Fruit fly (Drosophila melanogaster) whole organism, wandering third instar larva: ENCODE measurements around the gene senju.

Experiments used
- Abd-B ChIP-seq: fragments of >200 bp; optimal IDR thresholded peaks from 2 replicates; lab custom pipeline; 2017; ENCODE audit warnings: missing biosample characterization, missing genetic modification characterization
- CG32264 ChIP-seq: fragments of 200-800 bp; sonication (Bioruptor generic); optimal IDR thresholded peaks from 2 replicates; lab custom pipeline; 2016; ENCODE audit warnings: missing biosample characterization, missing genetic modification characterization
- CrebA ChIP-seq: fragments of 200-800 bp; sonication (Bioruptor generic); optimal IDR thresholded peaks from 2 replicates; lab custom pipeline; 2016; ENCODE audit warnings: missing biosample characterization, mild to moderate bottlenecking, missing genetic modification characterization, borderline replicate concordance
- Dif ChIP-seq: fragments of 200-275, 200-300 bp; sonication (Bioruptor generic); optimal IDR thresholded peaks from 2 replicates; lab custom pipeline; 2018; ENCODE audit warnings: missing biosample characterization, missing genetic modification characterization; ENCODE audit not compliant: partially characterized antibody
- HLH106 ChIP-seq: fragments of 200-800 bp; optimal IDR thresholded peaks from 3 replicates; lab custom pipeline; 2019; ENCODE audit warnings: missing biosample characterization, mild to moderate bottlenecking, missing genetic modification characterization, moderate library complexity
- Hnf4 ChIP-seq: fragments of 200-800 bp; sonication (Bioruptor generic); optimal IDR thresholded peaks from 2 replicates; lab custom pipeline; 2016; ENCODE audit warnings: missing biosample characterization, mild to moderate bottlenecking, missing genetic modification characterization
- Hr78 ChIP-seq: fragments of >200 bp; optimal IDR thresholded peaks from 2 replicates; lab custom pipeline; 2017; ENCODE audit warnings: missing biosample characterization, missing genetic modification characterization
- Hr83 ChIP-seq: fragments of 200-300 bp; sonication (Bioruptor generic); optimal IDR thresholded peaks from 2 replicates; lab custom pipeline; 2016; ENCODE audit warnings: missing biosample characterization, mild to moderate bottlenecking, missing genetic modification characterization, moderate library complexity; ENCODE audit not compliant: poor library complexity, severe bottlenecking
- Jra ChIP-seq: sonication (Bioruptor generic); optimal IDR thresholded peaks from 2 replicates; lab custom pipeline; 2016; ENCODE audit warnings: missing biosample characterization, missing genetic modification characterization
- OdsH ChIP-seq: fragments of 200-800 bp; sonication (Bioruptor generic); optimal IDR thresholded peaks from 2 replicates; lab custom pipeline; 2016; ENCODE audit warnings: missing biosample characterization, mild to moderate bottlenecking, missing genetic modification characterization
- Rel ChIP-seq, 2 experiments: fragments of 200-800 bp; sonication (Bioruptor generic) in 1 of 2; optimal IDR thresholded peaks; 2 replicates in 1 of 2; 3 replicates in 1 of 2; lab custom pipeline; 2016 to 2019; ENCODE audit warnings: mild to moderate bottlenecking in 2 of 2, missing biosample characterization in 2 of 2, missing genetic modification characterization in 2 of 2, moderate library complexity in 1 of 2
- Sp1 ChIP-seq: fragments of 200-800 bp; sonication (Bioruptor generic); optimal IDR thresholded peaks from 3 replicates; lab custom pipeline; 2019; ENCODE audit warnings: missing biosample characterization, mild to moderate bottlenecking, missing genetic modification characterization, moderate library complexity
- Vsx2 ChIP-seq: fragments of 200-300, 225-300 bp; sonication (Bioruptor generic); optimal IDR thresholded peaks from 2 replicates; lab custom pipeline; 2018; ENCODE audit warnings: missing biosample characterization, missing genetic modification characterization; ENCODE audit not compliant: partially characterized antibody
- br ChIP-seq: fragments of 200-800 bp; sonication (Bioruptor generic); optimal IDR thresholded peaks from 2 replicates; lab custom pipeline; 2016; ENCODE audit warnings: missing biosample characterization, missing genetic modification characterization
- brk ChIP-seq: fragments of 200-800 bp; sonication (Bioruptor generic); optimal IDR thresholded peaks from 2 replicates; lab custom pipeline; 2016; ENCODE audit warnings: missing biosample characterization, mild to moderate bottlenecking, missing genetic modification characterization
- dmrt93B ChIP-seq: fragments of 200-800 bp; sonication (Bioruptor generic); optimal IDR thresholded peaks from 2 replicates; lab custom pipeline; 2018; ENCODE audit warnings: missing biosample characterization, mild to moderate bottlenecking, missing genetic modification characterization
- dsf ChIP-seq: sonication (Bioruptor generic); optimal IDR thresholded peaks from 2 replicates; lab custom pipeline; 2016; ENCODE audit warnings: missing biosample characterization, missing genetic modification characterization, borderline replicate concordance
- ey ChIP-seq: fragments of 200-800 bp; sonication (Bioruptor generic); optimal IDR thresholded peaks from 2 replicates; lab custom pipeline; 2016; ENCODE audit warnings: missing biosample characterization, missing genetic modification characterization
- foxo ChIP-seq, 2 experiments: fragments of 200-800 bp; sonication (Bioruptor generic); optimal IDR thresholded peaks; 2 replicates in 1 of 2; 3 replicates in 1 of 2; lab custom pipeline; 2016 to 2017; ENCODE audit warnings: missing biosample characterization in 2 of 2, missing genetic modification characterization in 2 of 2
- h ChIP-seq: fragments of 200-800 bp; sonication (Bioruptor generic); optimal IDR thresholded peaks from 3 replicates; lab custom pipeline; 2016; ENCODE audit warnings: missing biosample characterization, mild to moderate bottlenecking, missing genetic modification characterization
- jim ChIP-seq: fragments of 175-275, 200-325 bp; sonication (Bioruptor generic); optimal IDR thresholded peaks from 2 replicates; lab custom pipeline; 2016; ENCODE audit warnings: missing biosample characterization, mild to moderate bottlenecking, missing genetic modification characterization
- lola ChIP-seq: fragments of >200 bp; optimal IDR thresholded peaks from 2 replicates; lab custom pipeline; 2017; ENCODE audit warnings: missing biosample characterization, missing genetic modification characterization
- psq ChIP-seq: fragments of 200-800 bp; sonication (Bioruptor generic); optimal IDR thresholded peaks from 3 replicates; lab custom pipeline; 2017; ENCODE audit warnings: missing biosample characterization, mild to moderate bottlenecking, missing genetic modification characterization, moderate library complexity
- rgr ChIP-seq: fragments of 200-800 bp; sonication (Bioruptor generic); optimal IDR thresholded peaks from 3 replicates; lab custom pipeline; 2016; ENCODE audit warnings: missing biosample characterization, mild to moderate bottlenecking, missing genetic modification characterization
- sage ChIP-seq: fragments of 200-800 bp; sonication (Bioruptor generic); optimal IDR thresholded peaks from 2 replicates; lab custom pipeline; 2016; ENCODE audit warnings: missing biosample characterization, mild to moderate bottlenecking, missing genetic modification characterization
- sv ChIP-seq: fragments of 200-800 bp; sonication (Bioruptor generic); optimal IDR thresholded peaks from 3 replicates; lab custom pipeline; 2016; ENCODE audit warnings: missing biosample characterization, missing genetic modification characterization
- woc ChIP-seq: sonication (Bioruptor generic); optimal IDR thresholded peaks from 2 replicates; lab custom pipeline; 2016; ENCODE audit warnings: missing biosample characterization, mild to moderate bottlenecking, missing genetic modification characterization

The senju gene

DNA sequence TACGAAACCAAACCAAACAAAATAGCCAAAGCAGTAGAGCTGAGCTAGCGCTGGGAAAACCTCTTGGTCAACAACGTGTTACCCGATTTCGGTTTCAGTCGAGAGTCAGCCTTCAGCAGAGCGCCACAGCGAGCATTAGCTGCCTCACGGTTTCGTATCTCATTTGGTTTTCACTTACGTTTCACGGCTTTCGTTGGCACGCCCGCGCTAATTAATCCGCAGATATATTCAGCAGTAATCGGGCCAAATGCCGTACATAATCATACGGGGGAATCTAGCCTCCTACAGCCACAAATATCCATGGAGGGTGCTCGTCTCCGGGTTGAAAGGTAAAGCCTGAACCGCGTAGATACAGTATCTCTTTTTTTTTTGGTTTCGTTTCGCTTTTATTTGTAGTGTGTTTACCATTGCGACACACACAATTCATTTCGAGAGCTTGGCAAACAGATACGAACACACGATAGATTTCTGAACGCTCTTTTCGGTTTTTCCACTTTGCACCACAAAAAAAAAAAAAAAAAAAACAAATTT is 8.2 kb upstream of the senju start, which contains the start of gene CG31650:
TSS of gene CG31650 (minus strand) at position 352 of the 531 bp plus-strand sequence.
- TF ChIP-seq Abd-B: no peak
- TF ChIP-seq dmrt93B (GFP tag; lab: Kevin White, UChicago): no peak
- no peak for TF ChIP-seq psq
- TF ChIP-seq brk (GFP tag; lab: Kevin White, UChicago): no peak
- TF ChIP-seq HLH106 (tag; lab: Kevin White, UChicago): no peak
- TF ChIP-seq h (GFP tag; lab: Kevin White, UChicago): no peak
- TF ChIP-seq Dif (GFP tag; lab: Kevin White, UChicago): no peak
- TF ChIP-seq, all 38 proteins: peak for 0

DNA sequence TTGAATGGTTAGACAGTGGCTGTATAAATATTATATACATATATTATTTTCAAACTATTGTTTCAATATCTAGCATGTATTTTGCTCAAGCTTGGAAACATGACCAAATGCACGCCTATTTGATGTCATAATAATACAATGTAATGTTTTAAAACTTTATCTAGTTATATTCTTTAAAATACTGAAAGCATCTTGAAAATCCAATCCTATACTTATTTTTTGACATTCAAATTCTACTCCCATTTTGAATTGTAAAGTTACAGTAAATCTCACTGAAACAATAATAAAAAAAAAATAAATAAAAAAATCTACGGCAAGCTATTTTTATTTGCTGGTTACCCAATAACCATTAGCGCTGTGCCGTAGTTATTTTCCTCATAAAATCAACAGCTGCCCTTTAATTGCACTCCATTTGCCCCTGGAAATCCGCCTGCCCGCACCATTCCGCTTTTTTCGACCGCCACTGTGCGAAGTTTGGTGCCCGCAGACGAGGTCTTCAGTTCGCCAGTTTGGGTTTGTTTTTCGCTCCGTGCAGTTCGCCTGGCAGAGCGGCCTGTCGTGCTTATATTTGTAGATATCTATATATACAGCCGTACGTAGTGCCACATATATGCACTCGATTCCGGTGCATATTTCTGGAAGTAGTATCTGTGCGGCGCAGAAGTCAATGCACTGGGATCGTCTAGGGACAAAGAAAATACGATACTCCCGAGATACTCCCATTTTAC is 7.6 kb upstream of the senju start:
- TF ChIP-seq dsf (GFP tag; lab: Kevin White, UChicago): no peak
- TF ChIP-seq Rel (GFP tag; optimal IDR thresholded peaks at IDR 0.05; lab: Kevin White, UChicago): no peak
- TF ChIP-seq Rel (tag; optimal IDR thresholded peaks at IDR 0.05; lab: Kevin White, UChicago): no peak
- peak; percentile 44 for TF ChIP-seq ey (GFP tag; lab: Kevin White, UChicago)
- TF ChIP-seq h (GFP tag; lab: Kevin White, UChicago): peak; percentile 55
- TF ChIP-seq HLH106 (tag; lab: Kevin White, UChicago): peak; percentile 28
- TF ChIP-seq Abd-B: no peak
- no peak for TF ChIP-seq CrebA (GFP tag; lab: Kevin White, UChicago)
- TF ChIP-seq br (GFP tag; lab: Kevin White, UChicago): peak; percentile 52
- TF ChIP-seq sv (GFP tag; lab: Kevin White, UChicago): peak; percentile 31
- TF ChIP-seq OdsH (GFP tag; lab: Kevin White, UChicago): peak; percentile 18
- TF ChIP-seq dmrt93B (GFP tag; lab: Kevin White, UChicago): no peak
- TF ChIP-seq Hnf4 (GFP tag; lab: Kevin White, UChicago): peak; percentile 15
- peak; percentile 42 for TF ChIP-seq rgr (GFP tag; lab: Kevin White, UChicago)
- TF ChIP-seq Vsx2 (GFP tag; lab: Kevin White, UChicago): peak; percentile 33
- TF ChIP-seq CG32264: no peak
- peak in 1 of 2 experiments; percentile 43 for TF ChIP-seq foxo (GFP tag; optimal IDR thresholded peaks at IDR 0.05; lab: Kevin White, UChicago)
- TF ChIP-seq Sp1 (GFP tag; lab: Kevin White, UChicago): peak; percentile 11
- TF ChIP-seq Hr83: peak; percentile 3

dm6 chr2L:5046261-5046660 is 6.4 kb upstream of the senju start:
- TF ChIP-seq Abd-B: no peak
- no peak for TF ChIP-seq Hnf4 (GFP tag; lab: Kevin White, UChicago)
- no peak for TF ChIP-seq CG32264
- TF ChIP-seq jim (GFP tag; lab: Kevin White, UChicago): no peak
- TF ChIP-seq dmrt93B (GFP tag; lab: Kevin White, UChicago): no peak
- TF ChIP-seq woc (GFP tag; lab: Kevin White, UChicago): no peak
- no peak for TF ChIP-seq Dif (GFP tag; lab: Kevin White, UChicago)
- TF ChIP-seq Vsx2 (GFP tag; lab: Kevin White, UChicago): no peak
- TF ChIP-seq sage: no peak
- no peak for TF ChIP-seq h (GFP tag; lab: Kevin White, UChicago)
- TF ChIP-seq brk (GFP tag; lab: Kevin White, UChicago): no peak
- TF ChIP-seq foxo (GFP tag; optimal IDR thresholded peaks at IDR 0.05; lab: Kevin White, UChicago): no peak
- TF ChIP-seq Hr78: no peak
- TF ChIP-seq, all 38 proteins: peak for 0

- TF ChIP-seq HLH106 (tag; lab: Kevin White, UChicago) (no peak), ey (GFP tag; lab: Kevin White, UChicago) (no peak), Rel (GFP tag; optimal IDR thresholded peaks at IDR 0.05; lab: Kevin White, UChicago) (no peak), Rel (tag; optimal IDR thresholded peaks at IDR 0.05; lab: Kevin White, UChicago) (no peak), lola (no peak)
Measured at dm6 chr2L:5049974-5050373, 2.7 kb upstream of the senju start.

DNA sequence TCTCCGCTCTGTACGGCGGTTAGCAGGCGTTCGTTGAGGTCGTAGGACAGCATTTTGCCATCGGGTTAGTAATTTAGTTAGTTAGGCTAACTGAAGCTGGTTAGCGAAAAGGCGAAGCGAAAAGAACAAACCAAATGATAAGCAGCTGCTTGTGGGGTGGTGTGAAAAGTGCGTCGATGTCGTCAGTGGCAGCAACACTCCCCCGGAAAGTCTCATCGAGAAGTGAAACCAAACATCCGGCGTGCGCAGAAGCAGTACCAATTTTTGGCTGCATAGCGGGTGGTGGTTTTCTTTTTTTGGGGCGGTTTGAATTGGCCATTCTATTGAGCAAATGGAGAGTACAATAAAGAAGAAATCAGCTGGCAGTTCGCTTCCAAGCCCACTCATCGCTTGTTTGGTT is 1.8 kb upstream of the senju start, which contains the start of gene CG9121:
TSS of gene CG9121 (minus strand) at position 238 of the 400 bp plus-strand sequence.
- TF ChIP-seq dmrt93B (GFP tag; lab: Kevin White, UChicago): no peak
- TF ChIP-seq dsf (GFP tag; lab: Kevin White, UChicago): no peak
- no peak for TF ChIP-seq Jra
